Fruit fly (Drosophila melanogaster): ENCODE results near the gene CG14811.

DNA sequence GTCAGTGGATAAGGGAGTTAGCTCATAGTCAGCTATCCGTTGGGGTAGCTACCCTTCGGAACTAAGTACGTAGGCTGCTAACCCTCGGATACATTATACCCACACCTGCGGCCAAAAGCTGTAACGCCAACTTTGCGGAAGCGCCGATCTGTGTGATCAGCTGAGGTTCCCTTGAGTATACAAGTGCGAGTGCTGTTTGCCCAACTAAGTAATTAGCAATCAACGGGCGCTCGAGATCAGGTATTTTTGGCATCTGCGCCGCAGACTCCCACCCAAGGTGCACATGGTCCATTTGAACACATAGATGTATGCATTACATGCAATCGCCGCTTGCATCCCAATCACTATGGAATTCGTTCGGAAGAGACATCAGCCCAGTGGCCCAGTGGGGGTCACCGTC lies 31.9 kb upstream of the CG14811 start:
- TF ChIP-seq Mio (GFP tag; optimal IDR thresholded peaks at IDR 0.05): no peak
- no peak for TF ChIP-seq usp (GFP tag; optimal IDR thresholded peaks at IDR 0.05)
- TF ChIP-seq pan (optimal IDR thresholded peaks at IDR 0.05): no peak

All from whole organism, wandering third instar larva.